Worm (Caenorhabditis elegans) whole organism, L1 larva: Measurements from ENCODE around the gene nspg-10.

Experiments used
- aha-1 ChIP-seq: fragments of 150-350 bp; optimal IDR thresholded peaks from 2 replicates; lab custom pipeline; 2014; ENCODE audit warnings: missing biosample characterization, missing genetic modification characterization
- aly-2 ChIP-seq: fragments of 150-350 bp; optimal IDR thresholded peaks from 2 replicates; lab custom pipeline; 2014; ENCODE audit warnings: missing biosample characterization, missing genetic modification characterization
- ceh-82 ChIP-seq, 3 experiments: fragments of 150-350 bp in 1 of 3; sonication (generic microtip) in 2 of 3; optimal IDR thresholded peaks; 2 replicates each; lab custom pipeline; 2014 to 2017; ENCODE audit warnings: missing biosample characterization in 3 of 3, missing genetic modification characterization in 3 of 3
- efl-1 ChIP-seq, 4 experiments: fragments of 150-350 bp; optimal IDR thresholded peaks in 3 of 4; peaks in 1 of 4; 1 replicate in 1 of 4; 2 replicates in 3 of 4; lab custom pipeline; 2014; ENCODE audit warnings: missing biosample characterization in 2 of 4, missing genetic modification characterization in 2 of 4, missing genetic modification reagents in 2 of 4
- fkh-10 ChIP-seq: sonication (generic microtip); optimal IDR thresholded peaks from 2 replicates; lab custom pipeline; 2017; ENCODE audit warnings: missing biosample characterization, missing genetic modification reagents, missing genetic modification characterization
- fos-1 ChIP-seq: fragments of 150-350 bp; optimal IDR thresholded peaks from 2 replicates; lab custom pipeline; 2014; ENCODE audit warnings: missing biosample characterization, missing genetic modification characterization
- jun-1 ChIP-seq: fragments of 150-350 bp; optimal IDR thresholded peaks from 2 replicates; lab custom pipeline; 2014; ENCODE audit warnings: missing biosample characterization, missing genetic modification reagents, missing genetic modification characterization
- rnt-1 ChIP-seq: sonication (generic microtip); optimal IDR thresholded peaks from 2 replicates; lab custom pipeline; 2016; ENCODE audit warnings: mild to moderate bottlenecking, missing genetic modification characterization, moderate library complexity, missing compliant biosample characterization
- unc-62 ChIP-seq: fragments of 150-350 bp; optimal IDR thresholded peaks from 2 replicates; lab custom pipeline; 2014; ENCODE audit warnings: missing biosample characterization, missing genetic modification reagents, missing genetic modification characterization
- zip-4 ChIP-seq: fragments of 200-800 bp; sonication (Bioruptor generic); optimal IDR thresholded peaks from 2 replicates; lab custom pipeline; 2018; ENCODE audit warnings: mild to moderate bottlenecking, missing genetic modification characterization, moderate library complexity, missing compliant biosample characterization
- ztf-11 ChIP-seq, 2 experiments: sonication (generic microtip); optimal IDR thresholded peaks; 2 replicates each; lab custom pipeline; 2016 to 2017; ENCODE audit warnings: missing genetic modification characterization in 2 of 2, missing biosample characterization in 1 of 2, missing compliant biosample characterization in 1 of 2

DNA sequence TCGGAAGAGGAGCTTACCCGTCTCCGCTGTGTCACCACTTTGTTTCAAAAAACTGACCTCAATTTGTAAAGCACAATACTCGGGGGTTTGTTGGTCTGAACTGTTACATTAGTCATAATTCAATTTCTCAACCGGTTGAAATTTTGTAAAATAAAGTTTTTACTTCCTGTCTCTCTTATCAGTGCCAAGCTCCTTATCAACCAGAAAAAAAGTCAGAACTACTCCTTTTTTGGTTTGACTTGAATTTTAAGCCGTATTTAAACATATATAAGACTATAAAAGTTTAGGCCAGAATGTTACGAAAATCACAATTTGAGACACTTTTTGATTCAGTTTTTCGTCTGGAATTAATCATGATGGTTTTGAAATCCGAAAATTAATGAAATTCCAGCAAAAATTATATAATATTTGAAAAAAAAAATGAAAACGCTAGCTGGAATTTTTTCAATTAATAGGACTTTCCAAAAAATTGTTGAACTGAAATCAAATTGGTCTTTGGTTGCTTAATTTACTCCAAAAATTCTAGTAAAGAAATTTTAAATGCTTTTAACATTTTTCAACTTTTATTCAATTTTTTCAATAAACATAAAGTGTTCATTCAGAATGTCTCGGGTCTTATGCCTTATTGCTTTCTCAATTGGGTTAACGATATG is 6.1 kb upstream of the nspg-10 start, which contains the start of gene F19C7.2:
- no peak for TF ChIP-seq unc-62
- TF ChIP-seq jun-1 (tag; lab: Kevin White, UChicago): no peak
- TF ChIP-seq fos-1: no peak
- no peak for TF ChIP-seq efl-1 (optimal IDR thresholded peaks at IDR 0.05; lab: Kevin White, UChicago)
- no peak for TF ChIP-seq efl-1 (GFP tag; optimal IDR thresholded peaks at IDR 0.05 in 1 of 2; lab: Kevin White, UChicago)
- TF ChIP-seq aha-1 (tag; lab: Kevin White, UChicago): no peak
- no peak for TF ChIP-seq ztf-11 (tag; optimal IDR thresholded peaks at IDR 0.05; lab: Kevin White, UChicago)
- no peak for TF ChIP-seq ceh-82 (tag; optimal IDR thresholded peaks at IDR 0.05; lab: Kevin White, UChicago)
- TF ChIP-seq aly-2 (tag; lab: Kevin White, UChicago): no peak
- no peak for TF ChIP-seq rnt-1 (tag; lab: Kevin White, UChicago)
- no peak for TF ChIP-seq zip-4
- TF ChIP-seq fkh-10 (GFP tag; lab: Kevin White, UChicago): no peak
